Fruit fly (Drosophila melanogaster): ENCODE results near the gene CG13311.

Gene CG13311

DNA sequence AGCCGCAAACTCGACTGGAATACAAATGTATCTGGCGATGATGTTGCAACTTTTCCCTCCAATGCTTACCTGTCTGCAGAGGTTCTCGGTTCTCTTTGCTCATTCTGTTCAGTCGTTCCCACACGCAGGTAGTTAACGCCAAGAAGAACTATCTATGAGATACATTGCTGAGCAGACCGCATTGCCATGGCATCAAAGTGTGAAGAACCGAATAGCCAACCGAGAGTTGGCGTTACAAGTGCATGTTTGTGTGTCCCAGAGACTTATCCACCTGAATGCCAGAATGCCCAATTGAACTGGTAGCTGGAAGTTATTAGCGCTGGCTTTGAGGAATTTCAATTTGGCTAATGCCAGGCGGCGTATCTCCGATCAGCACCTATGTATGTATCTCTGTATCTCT, 27.6 kb upstream of the CG13311 start:
- no peak for TF ChIP-seq noc (tag; optimal IDR thresholded peaks at IDR 0.05)

DNA sequence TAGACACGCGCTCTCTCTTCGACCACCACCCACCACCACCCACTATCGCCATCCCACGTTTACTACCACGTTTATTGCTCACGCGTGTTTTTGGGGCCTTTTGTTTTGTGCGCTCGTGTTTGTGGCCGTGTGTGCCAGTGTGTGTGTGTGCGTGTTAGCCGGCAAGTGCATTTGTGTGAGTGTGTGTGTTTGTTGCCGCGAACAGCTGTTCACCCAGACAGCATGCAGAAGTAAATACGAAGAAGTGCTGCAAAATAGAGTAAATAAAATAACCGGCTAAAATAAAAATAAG, 25.9 kb upstream of the CG13311 start:
- no peak for TF ChIP-seq noc (tag; optimal IDR thresholded peaks at IDR 0.05)

DNA sequence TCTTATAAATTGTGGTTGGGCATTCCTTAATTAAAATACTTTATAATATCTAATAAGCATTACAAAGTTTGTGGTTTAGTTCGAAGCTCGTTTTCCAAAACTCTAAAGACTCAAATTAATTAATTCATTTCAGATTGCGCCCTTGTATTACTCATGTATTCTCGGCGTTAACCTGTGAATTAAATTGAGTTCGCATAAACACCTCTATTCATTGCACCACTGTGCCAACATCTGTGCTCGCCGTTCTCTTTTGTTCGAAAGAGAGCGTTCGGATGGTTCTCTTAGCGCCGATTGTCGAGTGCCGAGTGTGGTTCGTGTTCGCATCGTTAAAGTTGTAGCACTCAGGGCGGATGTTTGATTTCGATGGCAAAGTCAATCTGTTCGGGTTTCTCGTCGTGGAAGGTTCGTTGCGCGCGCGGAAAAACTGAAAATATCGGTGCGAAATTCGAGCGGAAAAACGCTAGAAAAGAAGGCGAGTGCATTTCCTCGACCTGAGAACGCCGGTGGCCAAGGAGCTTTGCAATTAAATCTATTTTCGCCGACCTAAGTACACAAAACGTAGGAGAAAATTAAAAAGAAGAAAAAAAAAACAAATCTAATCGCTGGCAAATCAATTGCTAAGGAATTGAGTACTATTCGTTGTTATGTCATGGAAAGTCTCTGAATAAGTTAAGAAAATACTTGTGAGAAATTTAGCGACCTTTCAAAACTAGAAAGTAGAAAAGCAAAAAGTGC, 25.3 kb upstream of the CG13311 start, which contains the start of gene dally:
Gene dally, plus strand, starts transcription at position 373 of the 735 bp plus-strand sequence.
- peak; percentile 30 for TF ChIP-seq noc (tag; optimal IDR thresholded peaks at IDR 0.05)

DNA sequence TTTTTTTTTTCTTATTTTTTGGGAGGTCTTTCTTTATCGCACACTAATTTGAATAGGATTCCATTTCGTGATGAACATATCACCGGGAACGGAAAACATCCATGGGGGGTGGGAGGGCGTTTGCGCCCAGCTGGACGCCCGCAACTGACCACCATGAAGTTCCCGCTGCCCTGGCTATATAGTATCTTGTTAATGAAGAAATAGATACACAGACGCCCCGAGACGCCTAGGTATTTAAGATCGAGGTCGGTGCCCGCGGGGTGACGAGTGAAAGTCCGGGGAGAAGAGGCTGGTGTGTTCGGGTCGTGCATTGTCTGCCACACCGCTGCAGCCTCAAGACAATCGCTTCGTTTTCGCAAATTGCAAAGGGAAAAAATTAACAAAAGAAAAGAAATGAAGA, 24.1 kb upstream of the CG13311 start:
- TF ChIP-seq noc (tag; optimal IDR thresholded peaks at IDR 0.05) = no peak

DNA sequence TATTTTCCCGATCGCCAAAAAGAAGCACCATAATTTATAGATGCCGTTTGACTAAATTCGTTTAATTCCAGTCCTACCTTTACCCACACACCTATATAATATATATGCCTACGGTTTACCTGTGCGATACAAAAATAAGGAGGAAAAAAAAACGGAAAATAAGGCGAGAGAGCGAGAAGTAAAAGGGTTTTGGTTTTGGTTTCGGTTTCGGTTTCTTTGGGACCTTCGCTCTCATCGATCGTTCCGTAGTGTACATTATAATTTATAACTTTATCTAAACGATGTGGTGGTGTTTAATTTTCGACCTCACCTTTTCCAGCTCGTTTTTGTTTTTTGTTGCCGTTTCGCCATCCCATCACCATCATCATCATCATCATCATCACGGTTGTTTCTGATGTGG, 23.6 kb upstream of the CG13311 start:
- no peak for TF ChIP-seq noc (tag; optimal IDR thresholded peaks at IDR 0.05)

DNA sequence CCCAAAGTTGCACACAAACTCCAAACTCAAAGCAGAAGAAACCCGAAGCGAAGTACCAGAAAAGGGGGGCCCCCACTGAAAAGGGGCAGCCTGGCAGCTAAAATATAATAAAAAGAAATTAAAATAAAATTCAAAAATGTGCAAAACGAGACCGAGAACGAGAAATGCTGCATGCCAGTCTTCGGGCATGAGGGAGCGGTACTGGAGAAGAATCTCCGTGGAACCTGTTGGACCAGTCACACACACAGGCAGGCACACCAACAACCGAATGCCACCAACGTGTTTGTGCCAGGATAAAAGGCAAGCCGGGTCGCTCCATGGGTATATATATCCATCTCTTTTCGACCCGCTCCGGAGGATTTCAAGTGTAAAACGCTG, 23.1 kb upstream of the CG13311 start:
- no peak for TF ChIP-seq noc (tag; optimal IDR thresholded peaks at IDR 0.05)

DNA sequence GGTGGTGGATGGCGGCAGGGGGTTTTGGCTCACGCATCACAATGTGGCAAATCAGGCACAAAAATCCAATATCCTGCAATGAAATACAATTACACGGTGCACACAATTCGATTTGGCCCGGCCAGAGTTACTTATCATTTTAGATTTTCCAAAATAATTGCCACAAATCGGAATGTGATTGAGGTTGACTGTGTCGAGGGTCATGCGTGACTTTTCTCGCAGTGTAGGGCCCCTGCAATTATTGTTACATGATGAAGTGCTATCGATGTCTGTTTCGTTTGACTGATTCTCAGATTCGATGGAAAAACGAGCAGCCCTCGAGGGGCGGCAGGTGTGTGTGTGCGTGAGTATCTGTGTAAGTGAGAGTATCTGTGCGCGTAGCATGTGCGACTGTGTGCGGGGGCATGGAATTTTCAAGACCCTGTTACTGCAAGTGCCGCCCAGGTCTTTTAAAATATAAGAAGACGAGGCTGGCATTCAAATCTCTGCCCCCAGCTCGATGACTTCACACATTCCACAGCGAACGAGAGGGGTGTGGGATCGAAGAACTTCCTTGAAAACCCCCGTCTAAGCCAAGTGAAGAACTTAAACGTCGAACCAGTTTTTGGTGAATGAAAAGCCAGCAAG, 22.6 kb upstream of the CG13311 start:
- TF ChIP-seq noc (tag; optimal IDR thresholded peaks at IDR 0.05) = no peak

DNA sequence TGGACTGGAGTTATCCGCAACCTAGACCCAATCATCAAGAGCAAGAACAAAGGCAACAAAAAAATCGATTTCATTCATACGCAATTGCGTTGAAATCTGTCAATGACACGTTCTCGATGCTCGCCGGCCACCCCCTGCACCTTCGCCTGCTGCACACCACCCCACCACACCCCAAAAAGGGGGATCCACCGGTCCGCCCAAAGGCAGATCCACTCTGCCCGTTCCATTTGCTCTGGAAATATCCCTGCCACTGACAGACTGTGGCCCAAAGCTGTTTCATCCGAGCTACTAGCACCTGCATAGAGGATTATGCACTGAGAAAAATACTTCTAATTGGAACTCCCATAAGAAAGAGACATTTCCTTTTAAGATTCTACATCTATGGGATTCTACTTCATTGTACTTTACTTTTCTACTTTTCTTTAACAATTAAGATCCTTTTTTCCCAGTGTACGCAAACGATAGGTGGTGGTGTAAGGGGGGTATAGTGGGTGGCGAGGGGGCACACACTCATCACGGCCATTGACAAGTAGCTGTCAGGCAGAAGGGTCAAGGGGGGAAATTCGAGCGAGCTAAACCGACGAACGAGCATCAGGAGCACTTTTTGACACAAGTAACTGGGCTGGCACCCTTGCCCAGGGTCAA, 21.9 kb upstream of the CG13311 start:
- TF ChIP-seq noc (tag; optimal IDR thresholded peaks at IDR 0.05) = no peak

DNA sequence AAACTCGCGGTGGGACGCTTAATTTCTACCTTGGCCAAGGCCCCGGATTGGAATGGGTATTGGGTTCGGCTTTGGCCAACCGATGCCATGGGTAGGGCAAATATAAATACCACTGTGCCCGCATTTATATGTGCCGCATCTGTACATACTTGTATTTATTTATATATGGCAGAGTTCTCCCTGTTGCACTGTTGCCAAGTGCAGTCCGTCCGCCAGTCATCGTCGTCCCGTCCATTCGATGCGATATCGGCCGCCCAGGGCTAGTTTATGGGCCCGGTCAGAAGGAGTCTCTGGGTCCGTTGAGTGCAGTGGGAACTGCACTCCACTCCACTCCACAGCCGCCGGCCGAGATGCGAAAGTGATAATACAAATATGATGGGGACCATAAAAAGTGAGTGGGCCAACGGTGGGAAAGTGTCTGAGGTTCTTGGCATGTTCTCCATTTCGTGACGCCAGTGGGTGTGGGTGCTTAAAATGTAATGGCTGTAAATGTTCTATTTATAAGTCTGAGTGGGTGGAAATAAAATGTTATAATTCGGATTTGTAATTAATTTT, 21.0 kb upstream of the CG13311 start:
- no peak for TF ChIP-seq noc (tag; optimal IDR thresholded peaks at IDR 0.05)

DNA sequence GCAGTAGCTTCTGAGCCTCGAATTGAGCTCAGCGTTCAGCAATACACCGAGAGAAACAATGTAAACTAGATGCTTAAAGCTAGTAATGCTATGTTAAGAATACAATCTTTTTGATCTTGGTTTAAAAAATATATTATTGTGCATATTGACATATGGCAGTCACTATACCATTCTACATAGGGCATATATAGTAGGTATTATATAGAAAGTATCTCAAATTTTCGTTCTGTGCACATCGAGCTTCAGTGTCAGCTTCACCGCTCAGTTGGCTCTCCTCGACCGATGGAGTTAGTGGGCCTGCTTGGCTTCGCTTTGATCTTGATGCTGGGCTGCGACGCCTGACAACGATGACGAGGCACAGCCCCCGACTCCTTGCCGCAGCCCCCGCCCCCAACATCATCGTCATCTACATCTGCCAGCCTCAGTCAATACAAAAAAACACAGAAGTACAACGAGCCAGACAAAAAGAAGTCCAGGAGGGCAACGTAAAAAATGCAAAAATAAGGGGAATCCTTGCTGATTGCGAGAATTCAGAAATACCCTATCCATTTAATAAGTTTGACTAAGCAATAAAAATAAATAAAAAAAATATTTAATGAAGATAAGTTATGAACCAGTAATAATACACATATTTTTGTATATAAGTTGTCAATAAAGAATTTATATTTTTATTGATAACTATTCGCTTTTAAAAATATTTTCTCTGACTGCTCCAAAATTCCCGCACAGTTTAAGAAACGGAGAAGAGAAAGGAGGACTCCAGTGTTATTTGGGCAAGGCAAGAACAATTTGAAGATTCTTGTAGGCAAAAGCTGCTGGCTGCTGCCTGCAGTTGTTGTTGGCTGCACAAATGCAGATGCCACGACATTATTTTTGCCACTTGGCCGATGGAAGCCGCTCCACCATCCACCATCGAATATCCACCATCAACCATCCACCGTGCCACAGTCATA, 20.0 kb upstream of the CG13311 start:
- no peak for TF ChIP-seq noc (tag; optimal IDR thresholded peaks at IDR 0.05)

DNA sequence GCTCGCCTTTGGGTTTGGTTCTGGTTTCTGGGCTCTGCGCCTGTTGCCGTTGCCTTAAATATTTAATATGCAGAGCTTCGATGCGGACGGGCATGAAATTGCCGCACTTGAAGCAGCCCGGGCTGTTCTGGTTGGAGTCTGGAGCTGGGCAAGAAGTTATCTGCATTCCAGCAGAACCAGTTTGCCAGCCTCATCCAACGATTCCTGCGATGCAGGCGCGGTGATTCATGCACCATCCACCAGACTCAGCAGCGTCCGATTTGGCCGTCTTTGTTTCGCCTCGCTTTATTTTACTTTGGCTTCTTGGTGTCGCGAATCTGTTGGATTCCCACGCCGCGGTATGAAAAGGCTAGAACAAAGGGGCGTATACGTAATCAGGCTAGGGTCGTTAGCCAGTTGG, 17.5 kb upstream of the CG13311 start:
- no peak for TF ChIP-seq noc (tag; optimal IDR thresholded peaks at IDR 0.05)

DNA sequence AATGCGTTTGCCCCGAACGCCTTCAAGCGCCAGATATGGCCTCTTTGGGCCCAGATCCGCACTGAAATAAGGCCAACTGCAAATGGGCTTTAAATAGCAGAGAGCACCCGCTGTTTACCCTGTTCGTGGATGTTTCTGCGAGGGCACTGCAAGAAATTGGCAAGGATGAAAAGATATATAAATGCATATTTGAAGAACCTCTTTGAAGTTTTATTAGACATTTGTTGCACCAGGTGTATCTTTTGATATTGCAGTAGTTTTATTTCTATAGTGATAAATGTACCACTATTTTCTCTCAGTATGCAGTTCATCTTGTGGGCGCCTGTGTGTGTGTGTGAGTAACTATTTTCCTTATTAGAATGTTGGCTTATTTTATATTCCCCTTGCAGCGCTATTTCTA, 11.5 kb upstream of the CG13311 start:
- no peak for TF ChIP-seq noc (tag; optimal IDR thresholded peaks at IDR 0.05)

DNA sequence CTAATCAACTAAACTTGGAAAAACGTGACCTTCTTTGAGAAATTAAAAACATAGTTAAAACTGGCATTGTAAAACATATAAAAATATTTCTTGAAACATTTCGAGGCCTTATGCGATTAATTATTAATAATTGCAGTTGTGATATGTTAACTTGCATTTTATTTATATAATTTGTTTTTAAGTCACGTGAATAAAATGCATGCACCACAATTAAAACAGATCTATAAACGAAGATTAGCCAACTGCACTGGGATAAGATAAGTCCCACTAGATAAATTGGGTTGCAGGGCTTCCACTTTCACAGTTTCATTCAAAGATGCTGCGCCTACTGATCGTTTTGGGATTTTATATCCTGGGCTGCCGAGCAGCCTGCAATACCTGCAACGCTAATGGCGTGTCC, 8.1 kb upstream of the CG13311 start, which contains the start of gene CG13309:
Gene CG13309, plus strand, starts transcription at position 301 of the 400 bp plus-strand sequence.
- TF ChIP-seq noc (tag; optimal IDR thresholded peaks at IDR 0.05) = no peak

DNA sequence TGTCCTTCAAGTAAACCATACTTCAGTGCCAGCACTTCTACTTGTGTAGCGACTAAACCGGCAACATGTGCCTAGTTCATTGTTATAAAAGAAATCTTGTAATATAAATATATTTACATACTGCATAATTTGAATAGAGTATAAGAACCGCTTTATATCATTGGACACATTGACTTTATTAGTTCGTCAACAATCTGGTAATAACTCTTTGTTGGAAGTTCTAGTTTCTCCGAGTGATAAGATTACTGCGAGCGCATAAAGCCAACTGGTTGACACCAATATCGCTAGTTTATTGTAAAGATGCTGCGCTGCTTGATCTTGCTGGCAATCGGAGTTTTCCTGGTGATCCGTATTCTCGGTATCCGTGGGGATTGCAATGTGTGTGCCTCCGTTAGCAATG, 6.3 kb upstream of the CG13311 start, which contains the start of gene CG13308:
Gene CG13308, plus strand, starts transcription at position 301 of the 400 bp plus-strand sequence.
- TF ChIP-seq noc (tag; optimal IDR thresholded peaks at IDR 0.05) = no peak

DNA sequence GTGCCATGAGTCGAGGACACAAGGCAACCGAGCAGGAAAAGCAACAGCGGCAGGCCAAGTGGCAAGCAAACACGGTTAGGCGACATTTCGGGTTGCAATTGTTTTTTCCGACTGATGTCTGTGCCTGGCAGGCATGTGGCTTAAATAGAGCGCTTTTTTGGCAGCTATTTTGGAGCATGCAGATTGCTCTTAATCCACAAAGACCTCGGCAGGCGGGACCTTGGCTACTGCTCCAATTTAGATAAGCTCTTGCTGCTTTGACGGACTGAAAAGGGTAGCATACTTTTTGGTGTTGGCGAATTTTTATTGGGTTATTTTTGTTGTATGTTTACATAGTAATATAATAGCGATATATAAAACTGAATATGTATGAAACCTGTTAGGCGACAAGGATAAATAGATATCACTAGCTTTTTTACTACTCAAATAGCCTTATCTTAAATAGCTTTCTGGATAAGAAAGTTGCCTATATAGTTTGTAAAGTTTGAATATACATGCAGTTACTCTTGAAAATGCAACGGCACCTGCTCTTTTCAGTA, 5.2 kb upstream of the CG13311 start, which contains the start of the genes CG13312 and CG32024:
Gene CG13312, minus strand, starts transcription at position 101 of the 539 bp plus-strand sequence.
Gene CG32024, plus strand, starts transcription at position 489 of the 539 bp plus-strand sequence.
- TF ChIP-seq noc (tag; optimal IDR thresholded peaks at IDR 0.05) = no peak
